Fruit fly (Drosophila melanogaster) whole organism, pupa: ENCODE measurements around the gene CG34327.

Experiments
- CG10348 ChIP-seq: fragments of 200-800 bp; sonication (Bioruptor generic); IDR thresholded peaks from 2 replicates; pipeline ENCODE4 v1.3.6; 2022; ENCODE audit warnings: missing biosample characterization, missing genetic modification characterization
- CG12605 ChIP-seq: fragments of 200-800 bp; sonication (Bioruptor generic); IDR thresholded peaks from 2 replicates; pipeline ENCODE4 v1.3.6; 2022; ENCODE audit warnings: missing biosample characterization, missing genetic modification characterization
- CG13204 ChIP-seq: fragments of 200-800 bp; sonication (Bioruptor generic); optimal IDR thresholded peaks from 2 replicates; lab custom pipeline; 2018; ENCODE audit warnings: missing biosample characterization, mild to moderate bottlenecking, missing genetic modification characterization, moderate library complexity
- CG14655 ChIP-seq: fragments of 200-800 bp; sonication (Bioruptor generic); optimal IDR thresholded peaks from 3 replicates; lab custom pipeline; 2017; ENCODE audit warnings: mild to moderate bottlenecking, missing biosample characterization, missing genetic modification reagents, missing genetic modification characterization
- CG15710 ChIP-seq: fragments of 200-800 bp; sonication (Bioruptor generic); optimal IDR thresholded peaks from 2 replicates; lab custom pipeline; 2018; ENCODE audit warnings: missing biosample characterization, mild to moderate bottlenecking, missing genetic modification characterization, moderate library complexity
- CG17806 ChIP-seq: fragments of 200-800 bp; sonication (Bioruptor generic); optimal IDR thresholded peaks from 2 replicates; lab custom pipeline; 2018; ENCODE audit warnings: missing biosample characterization, mild to moderate bottlenecking, missing genetic modification characterization, moderate library complexity
- CG32121 ChIP-seq: fragments of 200-800 bp; sonication (Bioruptor generic); IDR thresholded peaks from 2 replicates; pipeline ENCODE4 v1.3.6; 2022; ENCODE audit warnings: missing biosample characterization, missing genetic modification characterization
- CG34367 ChIP-seq: fragments of 200-800 bp; sonication (Bioruptor generic); optimal IDR thresholded peaks from 2 replicates; lab custom pipeline; 2018; ENCODE audit warnings: missing biosample characterization, mild to moderate bottlenecking, missing genetic modification characterization
- CG4496 ChIP-seq: fragments of 200-800 bp; sonication (Bioruptor generic); IDR thresholded peaks from 3 replicates; pipeline ENCODE4 v1.3.6; 2022; ENCODE audit warnings: missing biosample characterization, missing genetic modification characterization
- CG8159 ChIP-seq: fragments of 200-800 bp; sonication (Bioruptor generic); optimal IDR thresholded peaks from 3 replicates; lab custom pipeline; 2018; ENCODE audit warnings: missing biosample characterization, mild to moderate bottlenecking, missing genetic modification characterization, moderate library complexity
- CG8301 ChIP-seq: fragments of 200-800 bp; sonication (Bioruptor generic); optimal IDR thresholded peaks from 2 replicates; lab custom pipeline; 2018; ENCODE audit warnings: missing biosample characterization, mild to moderate bottlenecking, missing genetic modification characterization
- CG9948 ChIP-seq: fragments of 200-800 bp; sonication (Bioruptor generic); optimal IDR thresholded peaks from 2 replicates; lab custom pipeline; 2018; ENCODE audit warnings: missing biosample characterization, mild to moderate bottlenecking, missing genetic modification characterization, moderate library complexity
- D1 ChIP-seq: fragments of 200-800 bp; sonication (Bioruptor generic); optimal IDR thresholded peaks from 2 replicates; lab custom pipeline; 2018; ENCODE audit warnings: missing biosample characterization, mild to moderate bottlenecking, missing genetic modification characterization, moderate library complexity
- EcR ChIP-seq: fragments of 200-800 bp; sonication (Bioruptor generic); optimal IDR thresholded peaks from 3 replicates; lab custom pipeline; 2019; ENCODE audit warnings: missing biosample characterization, missing genetic modification characterization, mild to moderate bottlenecking, moderate library complexity, missing genetic modification reagents
- Ets98B ChIP-seq: fragments of 200-800 bp; sonication (Bioruptor generic); IDR thresholded peaks from 2 replicates; pipeline ENCODE4 v1.3.6; 2022; ENCODE audit warnings: missing biosample characterization, missing genetic modification characterization
- Pif1A ChIP-seq: fragments of 200-800 bp; sonication (Bioruptor generic); optimal IDR thresholded peaks from 3 replicates; lab custom pipeline; 2016; ENCODE audit warnings: missing biosample characterization, missing genetic modification characterization
- Pif1B ChIP-seq: fragments of 200-800 bp; sonication (Bioruptor generic); optimal IDR thresholded peaks from 3 replicates; lab custom pipeline; 2016; ENCODE audit warnings: missing biosample characterization, missing genetic modification characterization
- Snoo ChIP-seq: fragments of 200-800 bp; sonication (Bioruptor generic); optimal IDR thresholded peaks from 3 replicates; lab custom pipeline; 2017; ENCODE audit warnings: missing biosample characterization, mild to moderate bottlenecking, missing genetic modification characterization, inconsistent platforms
- fd96Ca ChIP-seq: fragments of 200-800 bp; sonication (Bioruptor generic); IDR thresholded peaks from 3 replicates; pipeline ENCODE4 v1.3.6; 2022; ENCODE audit warnings: missing biosample characterization, missing genetic modification characterization
- gl ChIP-seq: fragments of 200-800 bp; sonication (Bioruptor generic); optimal IDR thresholded peaks from 2 replicates; lab custom pipeline; 2018; ENCODE audit warnings: missing biosample characterization, mild to moderate bottlenecking, missing genetic modification characterization
- rn ChIP-seq: fragments of 200-800 bp; sonication (Bioruptor generic); IDR thresholded peaks from 2 replicates; pipeline ENCODE4 v1.3.6; 2022; ENCODE audit warnings: missing biosample characterization, missing genetic modification characterization

The CG34327 gene

DNA sequence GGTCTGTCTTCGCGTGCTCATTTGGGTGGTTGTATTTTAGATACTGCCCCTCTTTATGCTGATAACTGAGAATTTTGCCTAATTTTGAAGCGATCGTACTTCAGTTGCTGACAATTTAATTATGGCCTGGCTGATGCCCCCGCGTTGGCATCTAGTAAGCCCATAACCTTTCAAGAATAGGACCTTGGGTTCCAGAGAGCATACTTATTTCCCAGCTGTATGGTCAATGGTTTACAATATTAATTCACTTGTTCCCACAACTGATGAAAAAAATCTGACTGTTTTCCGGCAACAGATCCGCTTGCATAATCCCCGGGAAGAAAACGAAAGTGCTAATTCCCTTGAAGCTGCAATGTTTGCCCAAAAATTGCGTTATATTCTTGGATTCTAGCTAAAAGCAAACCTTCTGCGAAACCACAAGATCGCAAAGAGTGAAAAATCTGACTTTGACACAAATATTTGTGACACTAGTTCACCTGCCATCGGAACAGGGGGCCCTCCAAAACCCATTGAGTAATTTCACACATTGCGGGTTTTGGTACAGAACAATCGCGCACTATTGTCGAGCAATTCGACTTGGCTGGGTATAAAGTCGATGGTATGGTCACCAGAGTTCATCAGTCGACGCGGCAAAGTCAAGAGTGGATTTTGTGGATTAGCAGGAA, 21.0 kb downstream of the CG34327 start, which contains the start of the genes TTLL1A and CG5070:
TSS of gene TTLL1A (minus strand) at position 101 of the 665 bp plus-strand sequence.
TSS of gene CG5070 (plus strand) at position 615 of the 665 bp plus-strand sequence.
- TF ChIP-seq CG14655 (no peak), Pif1A (GFP tag; lab: Kevin White, UChicago) (no peak), CG9948 (tag; lab: Kevin White, UChicago) (no peak), EcR (no peak), CG8159 (tag; lab: Kevin White, UChicago) (no peak), Pif1B (GFP tag; lab: Kevin White, UChicago) (no peak), CG12605 (no peak), CG32121 (no peak), gl (tag; lab: Kevin White, UChicago) (no peak)

dm6 chrX:17188167-17188566, 35.4 kb downstream of the CG34327 start:
- TF ChIP-seq CG12605 (no peak), gl (tag; lab: Kevin White, UChicago) (no peak), CG8159 (tag; lab: Kevin White, UChicago) (no peak), D1 (tag; lab: Kevin White, UChicago) (no peak), Pif1A (GFP tag; lab: Kevin White, UChicago) (no peak)
- TF ChIP-seq, all 21 proteins: peak for 0

DNA sequence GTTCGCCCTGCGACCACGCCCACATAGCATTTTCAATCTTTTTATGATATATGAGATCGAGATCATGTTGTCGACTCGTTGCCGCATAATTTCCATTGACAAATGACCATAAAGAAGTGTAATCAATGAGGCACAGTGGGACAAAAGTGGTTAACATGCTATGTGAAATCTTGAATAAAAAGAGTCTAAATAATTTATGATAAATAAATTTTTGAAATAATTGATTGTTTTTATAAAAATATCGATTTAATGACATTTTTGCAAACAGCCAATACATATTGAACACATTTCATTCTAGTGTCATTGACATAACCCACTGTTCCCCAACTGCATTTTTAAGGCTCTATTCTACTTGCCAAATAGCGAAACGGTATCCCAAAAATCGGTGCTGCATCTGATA, 36.1 kb downstream of the CG34327 start:
- TF ChIP-seq EcR (no peak), Ets98B (GFP tag; lab: Robert Waterston, UW) (peak; percentile 54), rn (no peak), CG13204 (GFP tag; lab: Kevin White, UChicago) (no peak), CG8159 (tag; lab: Kevin White, UChicago) (no peak), CG34367 (tag; lab: Kevin White, UChicago) (no peak), Pif1A (GFP tag; lab: Kevin White, UChicago) (peak; percentile 30), gl (tag; lab: Kevin White, UChicago) (no peak), Snoo (no peak), CG14655 (peak; percentile 12), CG4496 (GFP tag; lab: Robert Waterston, UW) (peak; percentile 73), CG12605 (0 out of 2 replicates have a peak, but pooled peaks have one; percentile 36), CG32121 (peak; percentile 57; the same call in 1 of the 2 replicates), CG8301 (tag; lab: Kevin White, UChicago) (peak; percentile 20), CG10348 (GFP tag; lab: Robert Waterston, UW) (no peak), D1 (tag; lab: Kevin White, UChicago) (no peak), Pif1B (GFP tag; lab: Kevin White, UChicago) (peak; percentile 2), fd96Ca (GFP tag; lab: Robert Waterston, UW) (0 out of 3 replicates have a peak, but pooled peaks have one; percentile 28), CG15710 (tag; lab: Kevin White, UChicago) (no peak), CG9948 (tag; lab: Kevin White, UChicago) (peak; percentile 4), CG17806 (tag; lab: Kevin White, UChicago) (peak; percentile 20)

DNA sequence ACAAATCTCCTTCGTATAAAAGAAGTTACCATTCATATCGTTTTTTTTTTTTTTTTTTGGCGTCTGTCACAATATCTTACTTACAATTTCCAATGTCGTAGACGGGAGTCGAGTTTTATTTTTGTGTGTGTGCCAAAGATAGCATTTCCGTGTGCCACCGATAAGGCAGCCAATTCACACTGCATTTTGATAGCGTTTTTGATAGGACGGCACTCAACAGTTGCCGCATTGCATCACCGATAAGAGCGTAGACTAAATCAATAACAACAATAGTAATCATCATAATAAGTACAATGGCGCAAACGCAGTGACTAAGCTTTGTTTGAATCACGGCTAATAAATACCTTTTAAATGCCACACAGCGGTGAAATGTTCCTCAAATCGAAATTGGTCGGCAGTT, 37.2 kb downstream of the CG34327 start:
- TF ChIP-seq CG9948 (tag; lab: Kevin White, UChicago) = no peak
- TF ChIP-seq CG4496 (GFP tag; lab: Robert Waterston, UW) = no peak
- TF ChIP-seq CG8301 (tag; lab: Kevin White, UChicago) = no peak

DNA sequence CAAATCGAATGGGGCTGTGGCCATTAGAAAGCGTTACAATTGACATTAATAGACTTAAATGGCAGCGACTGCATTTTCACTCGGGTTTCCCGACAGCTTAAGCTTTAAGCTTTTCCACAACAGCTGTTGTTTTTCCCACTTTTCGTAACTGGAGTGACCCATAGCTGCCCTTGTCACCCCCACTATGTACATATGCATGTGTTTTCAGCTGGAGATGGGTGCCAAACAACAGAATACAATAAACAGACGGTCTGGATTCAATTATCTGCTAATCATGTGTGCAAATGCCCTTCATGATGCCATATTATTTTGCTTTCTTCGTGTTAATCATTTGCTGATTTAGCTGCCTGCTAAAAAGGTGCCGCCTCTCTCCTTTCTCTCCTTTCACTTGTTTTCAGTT, 40.1 kb downstream of the CG34327 start:
- no peak for TF ChIP-seq D1 (tag; lab: Kevin White, UChicago)
- no peak for TF ChIP-seq gl (tag; lab: Kevin White, UChicago)
- no peak for TF ChIP-seq CG10348 (GFP tag; lab: Robert Waterston, UW)
- no peak for TF ChIP-seq CG14655
- no peak for TF ChIP-seq CG17806 (tag; lab: Kevin White, UChicago)
- TF ChIP-seq fd96Ca (GFP tag; lab: Robert Waterston, UW) = no peak
- TF ChIP-seq CG8301 (tag; lab: Kevin White, UChicago) = no peak
- no peak for TF ChIP-seq CG15710 (tag; lab: Kevin White, UChicago)
- no peak for TF ChIP-seq EcR
- no peak for TF ChIP-seq Ets98B (GFP tag; lab: Robert Waterston, UW)
- no peak for TF ChIP-seq CG4496 (GFP tag; lab: Robert Waterston, UW)
- no peak for TF ChIP-seq CG12605

- TF ChIP-seq CG32121 (0 out of 2 replicates have a peak, but pooled peaks have one; percentile 8), CG13204 (GFP tag; lab: Kevin White, UChicago) (no peak), Snoo (peak; percentile 41), CG4496 (GFP tag; lab: Robert Waterston, UW) (no peak)
Observed at dm6 chrX:17181264-17182198, 42.1 kb downstream of the CG34327 start.
